Fruit fly (Drosophila melanogaster) whole organism, adult: ENCODE data around the gene Eaf6.

ENCODE experiments used
- CG11617 ChIP-seq: fragments of 200-800 bp; sonication (Bioruptor generic); optimal IDR thresholded peaks from 2 replicates; lab custom pipeline; 2017; ENCODE audit warnings: mild to moderate bottlenecking, missing biosample characterization, missing genetic modification reagents, missing genetic modification characterization
- Hr96 ChIP-seq: fragments of 200-800 bp; sonication (Bioruptor generic); optimal IDR thresholded peaks from 2 replicates; lab custom pipeline; 2016; ENCODE audit warnings: missing biosample characterization, missing genetic modification characterization
- Mnt ChIP-seq: fragments of 200-800 bp; sonication (Bioruptor generic); optimal IDR thresholded peaks from 2 replicates; lab custom pipeline; 2016; ENCODE audit warnings: missing biosample characterization, mild to moderate bottlenecking, missing genetic modification characterization
- bab1 ChIP-seq: fragments of 200-800 bp; sonication (Bioruptor generic); optimal IDR thresholded peaks from 3 replicates; lab custom pipeline; 2019; ENCODE audit warnings: missing biosample characterization, mild to moderate bottlenecking, missing genetic modification characterization, moderate library complexity
- kay ChIP-seq: fragments of 200-800 bp; sonication (Bioruptor generic); peaks from one replicate; lab custom pipeline; 2016; ENCODE audit warnings: missing biosample characterization, missing genetic modification characterization, borderline replicate concordance
- ovo ChIP-seq: fragments of 200-800 bp; sonication (Bioruptor generic); optimal IDR thresholded peaks from 2 replicates; lab custom pipeline; 2016; ENCODE audit warnings: missing biosample characterization, missing genetic modification characterization

DNA sequence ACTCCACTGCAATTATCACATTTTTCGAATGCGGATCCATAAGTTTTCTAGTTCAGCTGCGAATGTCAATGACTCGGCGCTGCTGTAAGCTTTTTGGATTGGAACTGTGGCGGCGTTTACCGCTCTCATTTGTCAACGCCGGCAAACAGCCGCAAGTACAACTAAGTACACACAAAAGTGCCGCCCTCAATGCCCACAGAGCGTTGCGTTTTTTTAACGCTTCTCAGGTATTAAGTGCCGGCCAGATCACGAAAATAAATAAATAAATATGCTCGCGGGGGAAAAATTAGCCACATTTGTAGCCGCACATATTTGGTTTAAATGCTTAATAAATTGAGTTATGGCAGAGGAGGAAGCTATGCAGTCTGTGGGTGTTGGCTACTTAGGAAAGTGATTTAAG, 26.6 kb downstream of the Eaf6 start:
- TF ChIP-seq CG11617 (GFP tag; lab: Kevin White, UChicago): no peak
- no peak for TF ChIP-seq Mnt (GFP tag; lab: Kevin White, UChicago)
- no peak for TF ChIP-seq bab1 (GFP tag; lab: Kevin White, UChicago)
- no peak for TF ChIP-seq ovo
- no peak for TF ChIP-seq kay (GFP tag; lab: Kevin White, UChicago)
- TF ChIP-seq Hr96 (GFP tag; lab: Kevin White, UChicago): no peak
